Worm (Caenorhabditis elegans) whole organism, L2 larva: ENCODE data around the gene srg-24.

Experiments used
- R02D3.7 ChIP-seq: fragments of 150-350 bp; optimal IDR thresholded peaks from 2 replicates; lab custom pipeline; 2014; ENCODE audit warnings: missing biosample characterization, missing genetic modification characterization
- ZK546.5 ChIP-seq: sonication (generic microtip); optimal IDR thresholded peaks from 2 replicates; lab custom pipeline; 2017; ENCODE audit warnings: missing biosample characterization, missing genetic modification characterization
- ceh-16 ChIP-seq: fragments of 150-350 bp; optimal IDR thresholded peaks from 2 replicates; lab custom pipeline; 2014; ENCODE audit warnings: missing biosample characterization, missing genetic modification characterization
- dmd-4 ChIP-seq: sonication (generic microtip); optimal IDR thresholded peaks from 2 replicates; lab custom pipeline; 2017; ENCODE audit warnings: missing biosample characterization, missing genetic modification characterization
- egl-27 ChIP-seq: sonication (generic microtip); optimal IDR thresholded peaks from 3 replicates; lab custom pipeline; 2017; ENCODE audit warnings: missing biosample characterization, missing genetic modification reagents, missing genetic modification characterization
- mab-5 ChIP-seq: fragments of 150-350 bp; optimal IDR thresholded peaks from 2 replicates; lab custom pipeline; 2014; ENCODE audit warnings: missing biosample characterization, missing genetic modification characterization
- nhr-11 ChIP-seq: fragments of 150-350 bp; optimal IDR thresholded peaks from 2 replicates; lab custom pipeline; 2014; ENCODE audit warnings: missing biosample characterization, missing genetic modification characterization
- skn-1 ChIP-seq: sonication (generic microtip); optimal IDR thresholded peaks from 2 replicates; lab custom pipeline; 2017; ENCODE audit warnings: missing biosample characterization, missing genetic modification characterization
- snpc-4 ChIP-seq: fragments of 150-350 bp; optimal IDR thresholded peaks from 2 replicates; lab custom pipeline; 2014; ENCODE audit warnings: missing biosample characterization, missing genetic modification characterization
- unc-62 ChIP-seq: fragments of 150-350 bp; optimal IDR thresholded peaks from 2 replicates; lab custom pipeline; 2014; ENCODE audit warnings: missing biosample characterization, missing genetic modification reagents, missing genetic modification characterization
- ztf-4 ChIP-seq: fragments of 150-350 bp; optimal IDR thresholded peaks from 2 replicates; lab custom pipeline; 2014; ENCODE audit warnings: missing biosample characterization, missing genetic modification characterization

DNA sequence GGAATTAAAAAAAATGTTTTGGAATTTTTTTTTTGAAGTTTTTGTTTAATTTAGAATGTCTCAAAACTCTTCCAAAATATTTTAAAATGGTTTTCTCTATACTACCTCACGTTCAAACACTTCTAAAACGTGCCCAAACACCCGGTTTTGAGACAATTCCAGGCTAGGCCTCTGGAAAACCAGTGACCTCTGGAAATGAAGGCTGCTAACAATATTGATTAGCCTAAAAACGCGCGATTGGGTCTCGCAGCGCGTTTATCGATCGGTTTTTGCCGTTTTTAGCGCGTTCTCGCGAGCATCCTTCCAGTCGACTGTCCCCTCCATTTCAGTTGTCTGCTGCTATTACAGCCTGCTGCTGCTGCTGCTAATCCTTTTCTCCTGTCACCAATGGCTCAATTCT is 39.7 kb downstream of the srg-24 start, which contains the start of gene Y25C1A.6:
- TF ChIP-seq R02D3.7 (tag; lab: Kevin White, UChicago) (no peak), egl-27 (tag; lab: Kevin White, UChicago) (no peak), ztf-4 (tag; lab: Kevin White, UChicago) (no peak), dmd-4 (tag; lab: Kevin White, UChicago) (no peak), skn-1 (tag; lab: Kevin White, UChicago) (no peak), ZK546.5 (no peak), snpc-4 (tag; lab: Kevin White, UChicago) (no peak), ceh-16 (tag; lab: Kevin White, UChicago) (no peak), unc-62 (GFP tag; lab: Kevin White, UChicago) (no peak), mab-5 (tag; lab: Kevin White, UChicago) (no peak), nhr-11 (tag; lab: Kevin White, UChicago) (no peak)
